Worm (Caenorhabditis elegans): ENCODE results near the gene C30G12.6.

DNA sequence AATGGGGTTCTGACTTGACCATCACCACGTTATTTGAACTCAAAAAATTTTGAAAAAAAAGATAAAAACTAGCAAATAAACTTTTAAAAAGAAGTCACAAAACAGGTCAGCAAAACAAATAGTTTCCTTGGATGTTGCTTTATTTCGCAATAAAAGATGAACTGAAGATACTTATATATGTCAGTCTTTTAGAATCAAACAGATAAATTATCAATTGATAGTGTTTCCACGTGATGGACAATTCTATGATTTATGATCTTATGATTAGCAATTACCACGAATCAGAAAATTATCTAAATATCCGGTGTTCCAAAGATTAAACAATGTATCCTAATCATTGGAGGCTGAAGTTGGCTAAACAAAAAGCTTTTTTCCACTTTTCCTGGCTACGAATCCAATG is 8.1 kb downstream of the C30G12.6 start:
- no peak for TF ChIP-seq ets-7 (tag; optimal IDR thresholded peaks at IDR 0.05)
- TF ChIP-seq F13C5.2 (tag; optimal IDR thresholded peaks at IDR 0.05) = no peak
- TF ChIP-seq hmg-4 (GFP tag; optimal IDR thresholded peaks at IDR 0.05) = no peak
- no peak for TF ChIP-seq hnd-1 (tag; optimal IDR thresholded peaks at IDR 0.05)
- TF ChIP-seq ceh-36 (tag; optimal IDR thresholded peaks at IDR 0.05) = no peak
- no peak for TF ChIP-seq ceh-13 (GFP tag; optimal IDR thresholded peaks at IDR 0.05)
- no peak for TF ChIP-seq scrt-1 (GFP tag; IDR thresholded peaks at IDR 0.05)
- no peak for TF ChIP-seq ama-1 (optimal IDR thresholded peaks at IDR 0.05)
- TF ChIP-seq aly-1 (tag; optimal IDR thresholded peaks at IDR 0.05) = no peak
- TF ChIP-seq pes-1 (GFP tag; IDR thresholded peaks at IDR 0.05) = no peak
- no peak for TF ChIP-seq flt-1 (GFP tag; IDR thresholded peaks at IDR 0.05)
- TF ChIP-seq tra-4 (tag; optimal IDR thresholded peaks at IDR 0.05) = no peak
- TF ChIP-seq hmbx-1 (tag; optimal IDR thresholded peaks at IDR 0.05) = no peak
- TF ChIP-seq sea-1 (GFP tag; conservative IDR thresholded peaks at IDR 0.05) = no peak
